Fruit fly (Drosophila melanogaster): Measurements from ENCODE around the gene Spn27A.

- no peak for TF ChIP-seq CG6808 (GFP tag; optimal IDR thresholded peaks at IDR 0.05)
- TF ChIP-seq CG6854 (GFP tag; optimal IDR thresholded peaks at IDR 0.05) = no peak
- TF ChIP-seq spab (GFP tag; optimal IDR thresholded peaks at IDR 0.05) = no peak
- no peak for TF ChIP-seq fd85E (GFP tag; optimal IDR thresholded peaks at IDR 0.05)
These were observed 3.4 kb upstream of the Spn27A start, which contains the start of gene cort for dm6 chr2L:6676535-6676934.
